Worm (Caenorhabditis elegans) whole organism, young adult: ENCODE results near the gene R10E11.6.

Source experiments
- B0035.1 ChIP-seq: sonication (generic microtip); optimal IDR thresholded peaks from 2 replicates; lab custom pipeline; 2016; ENCODE audit warnings: missing genetic modification characterization, mild to moderate bottlenecking, missing compliant biosample characterization, missing genotype, missing genetic modification reagents
- B0336.3 ChIP-seq: fragments of 200-800 bp; sonication (Bioruptor generic); IDR thresholded peaks from 2 replicates; pipeline ENCODE4 v1.3.6; 2022; ENCODE audit warnings: missing genetic modification characterization, missing compliant biosample characterization
- C06A6.2 ChIP-seq: fragments of 200-800 bp; sonication (Bioruptor generic); conservative IDR thresholded peaks from 2 replicates; pipeline ENCODE4 v1.3.6; 2022; ENCODE audit warnings: missing genetic modification characterization, missing compliant biosample characterization
- D2030.7 ChIP-seq: fragments of 200-800 bp; sonication (Bioruptor generic); IDR thresholded peaks from 2 replicates; pipeline ENCODE4 v1.3.6; 2022; ENCODE audit warnings: missing genetic modification reagents, missing genetic modification characterization, missing compliant biosample characterization
- F37B4.10 ChIP-seq: fragments of 200-800 bp; sonication (Bioruptor generic); IDR thresholded peaks from 2 replicates; pipeline ENCODE4 v1.3.6; 2022; ENCODE audit warnings: missing genetic modification characterization, missing compliant biosample characterization
- F39B2.1 ChIP-seq: fragments of 200-800 bp; sonication (Bioruptor generic); IDR thresholded peaks from 2 replicates; pipeline ENCODE4 v1.3.6; 2022; ENCODE audit warnings: missing genetic modification reagents, missing genetic modification characterization, missing compliant biosample characterization
- F52B5.7 ChIP-seq: sonication (generic microtip); optimal IDR thresholded peaks from 2 replicates; lab custom pipeline; 2016; ENCODE audit warnings: mild to moderate bottlenecking, missing genetic modification characterization, missing compliant biosample characterization
- F55B11.4 ChIP-seq: sonication (generic microtip); optimal IDR thresholded peaks from 2 replicates; lab custom pipeline; 2016; ENCODE audit warnings: missing compliant biosample characterization, missing genetic modification characterization, borderline replicate concordance; ENCODE audit not compliant: insufficient read depth
- F57A8.1 ChIP-seq: fragments of 200-800 bp; sonication (Bioruptor generic); optimal IDR thresholded peaks from 2 replicates; lab custom pipeline; 2018; ENCODE audit warnings: mild to moderate bottlenecking, missing genetic modification characterization, moderate library complexity, missing compliant biosample characterization
- ZK185.1 ChIP-seq: sonication (generic microtip); optimal IDR thresholded peaks from 2 replicates; lab custom pipeline; 2016; ENCODE audit warnings: mild to moderate bottlenecking, missing genetic modification characterization, missing compliant biosample characterization; ENCODE audit not compliant: poor library complexity, severe bottlenecking
- aptf-2 ChIP-seq: fragments of 200-800 bp; sonication (Bioruptor generic); conservative IDR thresholded peaks from 2 replicates; pipeline ENCODE4 v1.3.6; 2022; ENCODE audit warnings: missing genetic modification reagents, missing genetic modification characterization, missing compliant biosample characterization
- attf-5 ChIP-seq: fragments of 200-800 bp; sonication (Bioruptor generic); optimal IDR thresholded peaks from 2 replicates; lab custom pipeline; 2018; ENCODE audit warnings: mild to moderate bottlenecking, missing genetic modification characterization, missing compliant biosample characterization
- ccch-3 ChIP-seq: fragments of 200-800 bp; sonication (Bioruptor generic); optimal IDR thresholded peaks from 2 replicates; lab custom pipeline; 2018; ENCODE audit warnings: mild to moderate bottlenecking, missing genetic modification characterization, missing compliant biosample characterization
- cebp-1 ChIP-seq, 2 experiments: fragments of 200-800 bp in 1 of 2; sonication (Bioruptor generic) in 1 of 2; sonication (generic microtip) in 1 of 2; IDR thresholded peaks in 1 of 2; optimal IDR thresholded peaks in 1 of 2; 2 replicates each; pipeline versions ENCODE4 v1.3.6 to Lab custom; 2017 to 2022; ENCODE audit warnings: missing compliant biosample characterization in 2 of 2, missing genetic modification characterization in 2 of 2, mild to moderate bottlenecking in 1 of 2, missing genetic modification reagents in 1 of 2, moderate library complexity in 1 of 2
- cebp-2 ChIP-seq: fragments of 200-800 bp; sonication (Bioruptor generic); IDR thresholded peaks from 2 replicates; pipeline ENCODE4 v1.3.6; 2022; ENCODE audit warnings: missing genetic modification characterization, missing compliant biosample characterization
- ceh-79 ChIP-seq: sonication (generic microtip); optimal IDR thresholded peaks from 2 replicates; lab custom pipeline; 2017; ENCODE audit warnings: mild to moderate bottlenecking, missing genetic modification characterization, missing compliant biosample characterization
- ceh-91 ChIP-seq: fragments of 200-800 bp; sonication (Bioruptor generic); IDR thresholded peaks from 2 replicates; pipeline ENCODE4 v1.3.6; 2022; ENCODE audit warnings: missing genetic modification reagents, missing genetic modification characterization, missing compliant biosample characterization
- die-1 ChIP-seq: sonication (generic microtip); optimal IDR thresholded peaks from 2 replicates; lab custom pipeline; 2016; ENCODE audit warnings: missing genotype, mild to moderate bottlenecking, missing genetic modification characterization, missing compliant biosample characterization
- dpff-1 ChIP-seq: sonication (generic microtip); optimal IDR thresholded peaks from 2 replicates; lab custom pipeline; 2017; ENCODE audit warnings: mild to moderate bottlenecking, missing genetic modification characterization, missing compliant biosample characterization
- efl-1 ChIP-seq: fragments of 150-350 bp; optimal IDR thresholded peaks from 2 replicates; lab custom pipeline; 2014; ENCODE audit warnings: missing biosample characterization, missing genetic modification reagents, missing genetic modification characterization
- egl-18 ChIP-seq: fragments of 200-800 bp; sonication (Bioruptor generic); IDR thresholded peaks from 2 replicates; pipeline ENCODE4 v1.3.6; 2022; ENCODE audit warnings: missing genetic modification reagents, missing genetic modification characterization, missing compliant biosample characterization
- egrh-3 ChIP-seq: fragments of 200-800 bp; sonication (Bioruptor generic); IDR thresholded peaks from 2 replicates; pipeline ENCODE4 v1.3.6; 2022; ENCODE audit warnings: missing genetic modification reagents, missing genetic modification characterization, missing compliant biosample characterization
- ekl-4 ChIP-seq: fragments of 200-800 bp; sonication (Bioruptor generic); IDR thresholded peaks from 2 replicates; pipeline ENCODE4 v1.3.6; 2022; ENCODE audit warnings: missing genetic modification reagents, missing genetic modification characterization, missing compliant biosample characterization
- ets-4 ChIP-seq: fragments of 200-800 bp; sonication (Bioruptor generic); optimal IDR thresholded peaks from 2 replicates; lab custom pipeline; 2018; ENCODE audit warnings: mild to moderate bottlenecking, missing genetic modification characterization, missing compliant biosample characterization
- gei-17 ChIP-seq: fragments of 200-800 bp; sonication (Bioruptor generic); optimal IDR thresholded peaks from 2 replicates; lab custom pipeline; 2018; ENCODE audit warnings: mild to moderate bottlenecking, missing genetic modification characterization, missing compliant biosample characterization
- hlh-12 ChIP-seq: sonication (generic microtip); optimal IDR thresholded peaks from 2 replicates; lab custom pipeline; 2016; ENCODE audit warnings: missing genetic modification characterization, missing compliant biosample characterization
- lag-1 ChIP-seq: fragments of 200-800 bp; sonication (Bioruptor generic); IDR thresholded peaks from 2 replicates; pipeline ENCODE4 v1.3.6; 2022; ENCODE audit warnings: missing genetic modification reagents, missing genetic modification characterization, missing compliant biosample characterization
- lin-40 ChIP-seq: sonication (generic microtip); optimal IDR thresholded peaks from 2 replicates; lab custom pipeline; 2016; ENCODE audit warnings: missing genetic modification characterization, mild to moderate bottlenecking, missing compliant biosample characterization, missing genotype, missing genetic modification reagents
- lin-54 ChIP-seq: fragments of 200-800 bp; sonication (Bioruptor generic); optimal IDR thresholded peaks from 2 replicates; lab custom pipeline; 2018; ENCODE audit warnings: mild to moderate bottlenecking, missing genetic modification characterization, missing compliant biosample characterization
- lsl-1 ChIP-seq: fragments of 200-800 bp; sonication (Bioruptor generic); optimal IDR thresholded peaks from 2 replicates; lab custom pipeline; 2018; ENCODE audit warnings: mild to moderate bottlenecking, missing genetic modification characterization, moderate library complexity, missing compliant biosample characterization
- madf-6 ChIP-seq: fragments of 200-800 bp; sonication (Bioruptor generic); IDR thresholded peaks from 2 replicates; pipeline ENCODE4 v1.3.6; 2022; ENCODE audit warnings: missing genetic modification reagents, missing genetic modification characterization, missing compliant biosample characterization
- madf-8 ChIP-seq: fragments of 200-800 bp; sonication (Bioruptor generic); conservative IDR thresholded peaks from 2 replicates; pipeline ENCODE4 v1.3.6; 2022; ENCODE audit warnings: missing genetic modification reagents, missing genetic modification characterization, missing compliant biosample characterization
- mel-28 ChIP-seq: sonication (generic microtip); optimal IDR thresholded peaks from 2 replicates; lab custom pipeline; 2016; ENCODE audit warnings: borderline replicate concordance, mild to moderate bottlenecking, missing genetic modification characterization, missing compliant biosample characterization
- mxl-1 ChIP-seq: sonication (generic microtip); optimal IDR thresholded peaks from 2 replicates; lab custom pipeline; 2016; ENCODE audit warnings: missing genetic modification characterization, missing compliant biosample characterization
- nfyb-1 ChIP-seq: fragments of 200-800 bp; sonication (Bioruptor generic); IDR thresholded peaks from 2 replicates; pipeline ENCODE4 v1.3.6; 2022; ENCODE audit warnings: missing genetic modification reagents, missing genetic modification characterization, missing compliant biosample characterization
- nhr-80 ChIP-seq: sonication (generic microtip); optimal IDR thresholded peaks from 2 replicates; lab custom pipeline; 2016; ENCODE audit warnings: missing genetic modification characterization, missing compliant biosample characterization
- nhr-90 ChIP-seq: sonication (generic microtip); optimal IDR thresholded peaks from 2 replicates; lab custom pipeline; 2016; ENCODE audit warnings: missing genotype, mild to moderate bottlenecking, missing genetic modification characterization, missing compliant biosample characterization
- rcor-1 ChIP-seq: fragments of 200-800 bp; sonication (Bioruptor generic); IDR thresholded peaks from 2 replicates; pipeline ENCODE4 v1.3.6; 2022; ENCODE audit warnings: missing genetic modification reagents, missing genetic modification characterization, missing compliant biosample characterization
- rec-8 ChIP-seq, 2 experiments: sonication (generic microtip); optimal IDR thresholded peaks; 2 replicates each; lab custom pipeline; 2016; ENCODE audit warnings: mild to moderate bottlenecking in 2 of 2, missing genetic modification characterization in 2 of 2, missing genetic modification reagents in 2 of 2, missing genotype in 2 of 2, missing biosample characterization in 1 of 2, missing compliant biosample characterization in 1 of 2, moderate library complexity in 1 of 2
- snpc-1.3 ChIP-seq: sonication (generic microtip); optimal IDR thresholded peaks from 2 replicates; lab custom pipeline; 2017; ENCODE audit warnings: missing genetic modification characterization, mild to moderate bottlenecking, missing compliant biosample characterization, antibody characterized with exemption, moderate library complexity, missing genotype, missing genetic modification reagents; ENCODE audit not compliant: insufficient read depth
- snpc-4 ChIP-seq, 5 experiments: fragments of 150-350 bp in 1 of 5; sonication (generic microtip) in 4 of 5; optimal IDR thresholded peaks; 2 replicates each; lab custom pipeline; 2014 to 2018; ENCODE audit warnings: missing genetic modification characterization in 5 of 5, missing biosample characterization in 3 of 5, antibody characterized with exemption in 2 of 5, mild to moderate bottlenecking in 2 of 5, missing compliant biosample characterization in 2 of 5, missing genotype in 2 of 5, moderate library complexity in 2 of 5, missing genetic modification reagents in 1 of 5
- somi-1 ChIP-seq: fragments of 200-800 bp; sonication (Bioruptor generic); optimal IDR thresholded peaks from 2 replicates; lab custom pipeline; 2018; ENCODE audit warnings: mild to moderate bottlenecking, missing genetic modification characterization, missing compliant biosample characterization
- sptf-2 ChIP-seq: fragments of 200-800 bp; sonication (Bioruptor generic); optimal IDR thresholded peaks from 2 replicates; lab custom pipeline; 2018; ENCODE audit warnings: mild to moderate bottlenecking, missing genetic modification characterization, missing compliant biosample characterization
- tbx-9 ChIP-seq: sonication (generic microtip); optimal IDR thresholded peaks from 2 replicates; lab custom pipeline; 2016; ENCODE audit warnings: borderline replicate concordance, missing genetic modification characterization, inconsistent platforms, missing compliant biosample characterization
- unc-130 ChIP-seq: sonication (generic microtip); optimal IDR thresholded peaks from 2 replicates; lab custom pipeline; 2016; ENCODE audit warnings: missing genetic modification reagents, missing genetic modification characterization, missing compliant biosample characterization
- xnd-1 ChIP-seq: sonication (generic microtip); optimal IDR thresholded peaks from 2 replicates; lab custom pipeline; 2016; ENCODE audit warnings: missing genotype, missing genetic modification reagents, missing genetic modification characterization, missing compliant biosample characterization
- ztf-18 ChIP-seq: sonication (generic microtip); optimal IDR thresholded peaks from 2 replicates; lab custom pipeline; 2016; ENCODE audit warnings: missing genotype, mild to moderate bottlenecking, missing genetic modification characterization, missing compliant biosample characterization
- ztf-25 ChIP-seq: fragments of 200-800 bp; sonication (Bioruptor generic); IDR thresholded peaks from 2 replicates; pipeline ENCODE4 v1.3.6; 2022; ENCODE audit warnings: missing genetic modification reagents, missing genetic modification characterization, missing compliant biosample characterization

The R10E11.6 gene

DNA sequence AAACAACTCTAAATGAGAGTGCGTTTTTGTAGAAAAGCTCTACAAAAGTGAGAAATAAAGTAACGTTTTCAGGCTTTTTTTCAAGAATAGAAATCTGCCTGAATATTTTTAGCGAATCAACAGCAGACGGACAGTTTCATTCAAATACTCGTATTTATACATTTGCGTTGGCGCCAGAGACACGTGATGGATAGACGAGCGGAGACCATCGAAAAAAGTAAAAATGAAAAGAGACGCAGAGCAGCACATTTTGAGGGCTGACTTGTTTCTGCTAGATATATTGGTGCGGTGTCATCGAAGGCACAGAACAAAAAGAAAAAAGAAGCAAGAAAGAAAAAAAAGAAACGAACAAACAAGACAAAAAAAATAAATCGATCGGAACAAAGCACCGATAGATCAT lies 43.2 kb downstream of the R10E11.6 start:
- TF ChIP-seq cebp-1 (GFP tag; IDR thresholded peaks at IDR 0.05; lab: Robert Waterston, UW) (peak; percentile 66), cebp-1 (tag; optimal IDR thresholded peaks at IDR 0.05; lab: Kevin White, UChicago) (peak; percentile 61), ceh-91 (GFP tag; lab: Robert Waterston, UW) (no peak), B0336.3 (GFP tag; lab: Robert Waterston, UW) (no peak), rcor-1 (no peak), lin-40 (tag; lab: Kevin White, UChicago) (peak; percentile 39), madf-8 (no peak), snpc-1.3 (tag; lab: Kevin White, UChicago) (no peak), ccch-3 (GFP tag; lab: Kevin White, UChicago) (no peak), F57A8.1 (GFP tag; lab: Kevin White, UChicago) (no peak), F52B5.7 (tag; lab: Kevin White, UChicago) (no peak), tbx-9 (no peak), mel-28 (tag; lab: Kevin White, UChicago) (no peak), rec-8 (tag; optimal IDR thresholded peaks at IDR 0.05; lab: Kevin White, UChicago) (no peak), lin-54 (GFP tag; lab: Kevin White, UChicago) (peak; percentile 39), attf-5 (GFP tag; lab: Kevin White, UChicago) (peak; percentile 73), mxl-1 (tag; lab: Kevin White, UChicago) (no peak), xnd-1 (no peak), snpc-4 (GFP tag; optimal IDR thresholded peaks at IDR 0.05; lab: Kevin White, UChicago) (peak; percentile 11), snpc-4 (tag; optimal IDR thresholded peaks at IDR 0.05; lab: Kevin White, UChicago) (peak in 1 of 4 experiments; percentile 41), F37B4.10 (GFP tag; lab: Robert Waterston, UW) (no peak), ekl-4 (GFP tag; lab: Robert Waterston, UW) (0 out of 2 replicates have a peak, but pooled peaks have one; percentile 35), F39B2.1 (GFP tag; lab: Robert Waterston, UW) (no peak), egl-18 (GFP tag; lab: Robert Waterston, UW) (no peak), ztf-25 (GFP tag; lab: Robert Waterston, UW) (no peak), unc-130 (GFP tag; lab: Kevin White, UChicago) (no peak), nhr-80 (tag; lab: Kevin White, UChicago) (peak; percentile 11), die-1 (tag; lab: Kevin White, UChicago) (no peak), sptf-2 (no peak), egrh-3 (GFP tag; lab: Robert Waterston, UW) (no peak), C06A6.2 (GFP tag; lab: Robert Waterston, UW) (no peak), ceh-79 (no peak), lag-1 (GFP tag; lab: Robert Waterston, UW) (no peak), aptf-2 (no peak), ztf-18 (tag; lab: Kevin White, UChicago) (no peak), efl-1 (no peak), D2030.7 (GFP tag; lab: Robert Waterston, UW) (no peak), B0035.1 (tag; lab: Kevin White, UChicago) (no peak), nhr-90 (tag; lab: Kevin White, UChicago) (no peak), hlh-12 (tag; lab: Kevin White, UChicago) (no peak), F55B11.4 (tag; lab: Kevin White, UChicago) (no peak), madf-6 (GFP tag; lab: Robert Waterston, UW) (0 out of 2 replicates have a peak, but pooled peaks have one; percentile 8), ZK185.1 (no peak), lsl-1 (GFP tag; lab: Kevin White, UChicago) (no peak), cebp-2 (GFP tag; lab: Robert Waterston, UW) (no peak), gei-17 (GFP tag; lab: Kevin White, UChicago) (no peak), dpff-1 (no peak), ets-4 (no peak), nfyb-1 (peak; percentile 55; the same call in 1 of the 2 replicates), somi-1 (GFP tag; lab: Kevin White, UChicago) (no peak)
